Worm (Caenorhabditis elegans) whole organism, L2 larva: Measurements from ENCODE around the gene ubxn-2.
A peak's percentile ranks its signal among the peaks of the same experiment; 100 is the strongest.

ENCODE experiments used
- F13H6.1 ChIP-seq: sonication (generic microtip); optimal IDR thresholded peaks from 2 replicates; lab custom pipeline; 2016; ENCODE audit warnings: missing genetic modification characterization, missing compliant biosample characterization
- R02D3.7 ChIP-seq: fragments of 150-350 bp; optimal IDR thresholded peaks from 2 replicates; lab custom pipeline; 2014; ENCODE audit warnings: missing biosample characterization, missing genetic modification characterization
- ZK546.5 ChIP-seq: sonication (generic microtip); optimal IDR thresholded peaks from 2 replicates; lab custom pipeline; 2017; ENCODE audit warnings: missing biosample characterization, missing genetic modification characterization
- alr-1 ChIP-seq: fragments of 150-350 bp; optimal IDR thresholded peaks from 2 replicates; lab custom pipeline; 2014; ENCODE audit warnings: missing biosample characterization, missing genetic modification characterization
- aly-2 ChIP-seq: fragments of 150-350 bp; optimal IDR thresholded peaks from 2 replicates; lab custom pipeline; 2014; ENCODE audit warnings: missing biosample characterization, missing genetic modification characterization
- ama-1 ChIP-seq: fragments of 150-350 bp; optimal IDR thresholded peaks from 2 replicates; lab custom pipeline; 2018; ENCODE audit warnings: inconsistent platforms
- blmp-1 ChIP-seq: sonication (generic microtip); optimal IDR thresholded peaks from 2 replicates; lab custom pipeline; 2017; ENCODE audit warnings: missing genetic modification characterization, mild to moderate bottlenecking, missing compliant biosample characterization, antibody characterized with exemption, moderate library complexity; ENCODE audit not compliant: insufficient read depth
- ceh-16 ChIP-seq: fragments of 150-350 bp; optimal IDR thresholded peaks from 2 replicates; lab custom pipeline; 2014; ENCODE audit warnings: missing biosample characterization, missing genetic modification characterization
- ceh-82 ChIP-seq: fragments of 150-350 bp; optimal IDR thresholded peaks from 2 replicates; lab custom pipeline; 2014; ENCODE audit warnings: missing biosample characterization, missing genetic modification characterization
- crh-2 ChIP-seq: sonication (generic microtip); optimal IDR thresholded peaks from 2 replicates; lab custom pipeline; 2017; ENCODE audit warnings: missing biosample characterization, missing genetic modification characterization
- dmd-4 ChIP-seq: sonication (generic microtip); optimal IDR thresholded peaks from 2 replicates; lab custom pipeline; 2017; ENCODE audit warnings: missing biosample characterization, missing genetic modification characterization
- elt-3 ChIP-seq: sonication (generic microtip); optimal IDR thresholded peaks from 2 replicates; lab custom pipeline; 2017; ENCODE audit warnings: missing biosample characterization, missing genetic modification characterization
- fos-1 ChIP-seq: fragments of 150-350 bp; optimal IDR thresholded peaks from 2 replicates; lab custom pipeline; 2014; ENCODE audit warnings: missing biosample characterization, missing genetic modification characterization
- gmeb-1 ChIP-seq: fragments of 150-350 bp; optimal IDR thresholded peaks from 2 replicates; lab custom pipeline; 2014; ENCODE audit warnings: missing biosample characterization, missing genetic modification characterization
- lin-13 ChIP-seq: fragments of 150-350 bp; optimal IDR thresholded peaks from 2 replicates; lab custom pipeline; 2014; ENCODE audit warnings: missing biosample characterization, missing genetic modification reagents, missing genetic modification characterization
- lin-39 ChIP-seq: fragments of 150-350 bp; optimal IDR thresholded peaks from 2 replicates; lab custom pipeline; 2014; ENCODE audit warnings: missing biosample characterization, missing genetic modification reagents, missing genetic modification characterization
- lsy-2 ChIP-seq, 2 experiments: fragments of 150-350 bp in 1 of 2; sonication (generic microtip) in 1 of 2; optimal IDR thresholded peaks; 2 replicates each; lab custom pipeline; 2014 to 2017; ENCODE audit warnings: missing biosample characterization in 2 of 2, missing genetic modification characterization in 2 of 2
- mab-5 ChIP-seq: fragments of 150-350 bp; optimal IDR thresholded peaks from 2 replicates; lab custom pipeline; 2014; ENCODE audit warnings: missing biosample characterization, missing genetic modification characterization
- nhr-10 ChIP-seq: sonication (generic microtip); optimal IDR thresholded peaks from 2 replicates; lab custom pipeline; 2017; ENCODE audit warnings: missing biosample characterization, missing genetic modification characterization
- nhr-12 ChIP-seq: fragments of 150-350 bp; optimal IDR thresholded peaks from 2 replicates; lab custom pipeline; 2014; ENCODE audit warnings: missing biosample characterization, missing genetic modification characterization
- nhr-21 ChIP-seq: fragments of 150-350 bp; optimal IDR thresholded peaks from 2 replicates; lab custom pipeline; 2014; ENCODE audit warnings: missing biosample characterization, missing genetic modification characterization
- nhr-23 ChIP-seq: fragments of 150-350 bp; optimal IDR thresholded peaks from 2 replicates; lab custom pipeline; 2014; ENCODE audit warnings: missing biosample characterization, missing genetic modification reagents, missing genetic modification characterization
- sem-4 ChIP-seq: fragments of 150-350 bp; optimal IDR thresholded peaks from 2 replicates; lab custom pipeline; 2014; ENCODE audit warnings: missing biosample characterization, missing genetic modification reagents, missing genetic modification characterization
- skn-1 ChIP-seq: sonication (generic microtip); optimal IDR thresholded peaks from 2 replicates; lab custom pipeline; 2017; ENCODE audit warnings: missing biosample characterization, missing genetic modification characterization
- sma-9 ChIP-seq, 2 experiments: fragments of 150-350 bp in 1 of 2; sonication (generic microtip) in 1 of 2; optimal IDR thresholded peaks; 2 replicates each; lab custom pipeline; 2014 to 2016; ENCODE audit warnings: missing genetic modification characterization in 2 of 2, mild to moderate bottlenecking in 1 of 2, missing biosample characterization in 1 of 2, missing compliant biosample characterization in 1 of 2, missing genetic modification reagents in 1 of 2, moderate library complexity in 1 of 2
- snpc-4 ChIP-seq: fragments of 150-350 bp; optimal IDR thresholded peaks from 2 replicates; lab custom pipeline; 2014; ENCODE audit warnings: missing biosample characterization, missing genetic modification characterization
- unc-55 ChIP-seq: fragments of 150-350 bp; sonication (generic microtip); optimal IDR thresholded peaks from 3 replicates; lab custom pipeline; 2014; ENCODE audit warnings: missing biosample characterization, missing genetic modification reagents, missing genetic modification characterization
- unc-62 ChIP-seq: fragments of 150-350 bp; optimal IDR thresholded peaks from 2 replicates; lab custom pipeline; 2014; ENCODE audit warnings: missing biosample characterization, missing genetic modification reagents, missing genetic modification characterization
- ztf-1 ChIP-seq: fragments of 200-800 bp; sonication (Bioruptor generic); conservative IDR thresholded peaks from 2 replicates; pipeline ENCODE4 v1.3.6; 2022; ENCODE audit warnings: missing genetic modification characterization, missing compliant biosample characterization
- ztf-4 ChIP-seq: fragments of 150-350 bp; optimal IDR thresholded peaks from 2 replicates; lab custom pipeline; 2014; ENCODE audit warnings: missing biosample characterization, missing genetic modification characterization

ubxn-2 gene

ce11 chrIV:2748863-2749451 is 23.3 kb upstream of the ubxn-2 start:
- TF ChIP-seq fos-1 (tag; lab: Kevin White, UChicago) (peak; percentile 53), ZK546.5 (tag; lab: Kevin White, UChicago) (no peak)

- TF ChIP-seq F13H6.1 (tag; lab: Kevin White, UChicago), result no peak
- peak; percentile 16 for TF ChIP-seq sma-9 (GFP tag; optimal IDR thresholded peaks at IDR 0.05; lab: Kevin White, UChicago)
- TF ChIP-seq sma-9 (tag; optimal IDR thresholded peaks at IDR 0.05; lab: Kevin White, UChicago), result no peak
- no peak for TF ChIP-seq dmd-4 (tag; lab: Kevin White, UChicago)
Measured at ce11 chrIV:2747385-2748007, 21.9 kb upstream of the ubxn-2 start.

- no peak for TF ChIP-seq blmp-1 (tag; lab: Kevin White, UChicago)
- TF ChIP-seq nhr-10 (tag; lab: Kevin White, UChicago), result no peak
- TF ChIP-seq ama-1 (lab: Kevin White, UChicago), result no peak
- TF ChIP-seq R02D3.7 (tag; lab: Kevin White, UChicago), result no peak
- TF ChIP-seq F13H6.1 (tag; lab: Kevin White, UChicago), result no peak
- TF ChIP-seq skn-1 (tag; lab: Kevin White, UChicago), result no peak
Measured at ce11 chrIV:2742470-2743044, 16.9 kb upstream of the ubxn-2 start, which contains the start of gene nhr-277. Gene nhr-277 (plus strand): TSS chrIV:2742994.

DNA sequence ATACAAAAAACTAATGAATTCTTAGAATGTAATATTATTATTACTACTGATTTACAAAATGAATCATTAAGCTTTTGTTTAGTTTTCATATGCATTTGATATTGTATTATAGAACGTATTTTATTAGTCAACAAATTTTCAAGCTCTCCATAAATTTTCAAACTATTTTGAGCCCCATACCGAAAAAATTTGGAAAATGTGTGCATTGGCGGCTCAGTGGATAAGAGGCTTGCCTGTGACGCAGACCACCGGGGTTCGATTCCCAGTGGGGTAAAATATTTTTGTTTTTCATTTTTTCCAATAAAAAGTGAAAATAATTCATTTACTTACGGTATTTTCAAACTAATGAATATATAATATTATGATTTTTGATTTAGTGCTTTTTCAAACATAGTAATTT is 12.8 kb upstream of the ubxn-2 start:
- TF ChIP-seq ceh-16 (tag; lab: Kevin White, UChicago) (no peak), elt-3 (tag; lab: Kevin White, UChicago) (no peak), ama-1 (lab: Kevin White, UChicago) (no peak), nhr-12 (tag; lab: Kevin White, UChicago) (no peak), alr-1 (tag; lab: Kevin White, UChicago) (no peak), lin-13 (GFP tag; lab: Kevin White, UChicago) (no peak), crh-2 (tag; lab: Kevin White, UChicago) (no peak), ceh-82 (tag; lab: Kevin White, UChicago) (no peak), gmeb-1 (tag; lab: Kevin White, UChicago) (no peak), unc-55 (GFP tag; lab: Kevin White, UChicago) (no peak), ZK546.5 (tag; lab: Kevin White, UChicago) (no peak), unc-62 (GFP tag; lab: Kevin White, UChicago) (no peak), mab-5 (tag; lab: Kevin White, UChicago) (no peak), nhr-10 (tag; lab: Kevin White, UChicago) (no peak), sem-4 (tag; lab: Kevin White, UChicago) (no peak), ztf-1 (GFP tag; lab: Robert Waterston, UW) (no peak), snpc-4 (no peak), lin-39 (tag; lab: Kevin White, UChicago) (no peak)

DNA sequence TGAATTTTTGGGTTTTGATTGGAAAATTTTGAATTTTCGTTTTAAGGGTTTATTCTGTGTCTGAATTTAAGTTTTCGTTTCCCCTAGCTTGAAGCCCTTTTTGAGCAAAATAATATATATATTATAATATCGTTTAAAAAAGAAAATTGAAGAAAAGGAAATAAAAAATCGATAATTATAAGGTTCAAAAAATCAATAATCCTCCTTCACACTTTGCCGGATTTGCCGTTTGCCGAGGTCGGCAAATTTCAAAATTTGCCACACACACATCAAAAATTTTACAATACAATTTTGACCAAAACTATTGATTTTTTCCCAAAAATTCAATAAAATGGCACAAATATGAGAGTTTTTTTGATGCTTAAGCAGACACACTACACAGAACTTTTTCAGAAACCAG is 11.0 kb upstream of the ubxn-2 start:
- TF ChIP-seq dmd-4 (tag; lab: Kevin White, UChicago), result no peak
- no peak for TF ChIP-seq mab-5 (tag; lab: Kevin White, UChicago)
- TF ChIP-seq ceh-82 (tag; lab: Kevin White, UChicago), result no peak
- no peak for TF ChIP-seq ztf-4
- no peak for TF ChIP-seq ztf-1 (GFP tag; lab: Robert Waterston, UW)
- no peak for TF ChIP-seq ama-1 (lab: Kevin White, UChicago)
- no peak for TF ChIP-seq aly-2 (tag; lab: Kevin White, UChicago)

- TF ChIP-seq nhr-23 (no peak), lsy-2 (tag; optimal IDR thresholded peaks at IDR 0.05; lab: Kevin White, UChicago) (peak in 1 of 2 experiments; percentile 13), nhr-21 (tag; lab: Kevin White, UChicago) (peak; percentile 53)
Measured at ce11 chrIV:2734675-2735074, 9.1 kb upstream of the ubxn-2 start.
